Fruit fly (Drosophila melanogaster) whole organism, wandering third instar larva: Measurements from ENCODE around the gene CG12589.

Experiments
- CG32264 ChIP-seq: fragments of 200-800 bp; sonication (Bioruptor generic); optimal IDR thresholded peaks from 2 replicates; lab custom pipeline; 2016; ENCODE audit warnings: missing biosample characterization, missing genetic modification characterization
- Dfd ChIP-seq: fragments of >200 bp; optimal IDR thresholded peaks from 2 replicates; lab custom pipeline; 2017; ENCODE audit warnings: missing biosample characterization, missing genetic modification characterization
- Hr78 ChIP-seq: fragments of >200 bp; optimal IDR thresholded peaks from 2 replicates; lab custom pipeline; 2017; ENCODE audit warnings: missing biosample characterization, missing genetic modification characterization
- N ChIP-seq: fragments of >200 bp; optimal IDR thresholded peaks from 2 replicates; lab custom pipeline; 2018; ENCODE audit warnings: missing biosample characterization, missing external identifiers, missing genetic modification characterization
- OdsH ChIP-seq: fragments of 200-800 bp; sonication (Bioruptor generic); optimal IDR thresholded peaks from 2 replicates; lab custom pipeline; 2016; ENCODE audit warnings: missing biosample characterization, mild to moderate bottlenecking, missing genetic modification characterization
- Sp1 ChIP-seq: fragments of 200-800 bp; sonication (Bioruptor generic); optimal IDR thresholded peaks from 3 replicates; lab custom pipeline; 2019; ENCODE audit warnings: missing biosample characterization, mild to moderate bottlenecking, missing genetic modification characterization, moderate library complexity
- fru ChIP-seq: fragments of 200-800 bp; sonication (Bioruptor generic); optimal IDR thresholded peaks from 3 replicates; lab custom pipeline; 2016; ENCODE audit warnings: missing biosample characterization, mild to moderate bottlenecking, missing genetic modification characterization
- jim ChIP-seq: fragments of 175-275, 200-325 bp; sonication (Bioruptor generic); optimal IDR thresholded peaks from 2 replicates; lab custom pipeline; 2016; ENCODE audit warnings: missing biosample characterization, mild to moderate bottlenecking, missing genetic modification characterization
- lola ChIP-seq: fragments of >200 bp; optimal IDR thresholded peaks from 2 replicates; lab custom pipeline; 2017; ENCODE audit warnings: missing biosample characterization, missing genetic modification characterization
- pan ChIP-seq: fragments of >200 bp; optimal IDR thresholded peaks from 2 replicates; lab custom pipeline; 2017
- psq ChIP-seq: fragments of 200-800 bp; sonication (Bioruptor generic); optimal IDR thresholded peaks from 3 replicates; lab custom pipeline; 2017; ENCODE audit warnings: missing biosample characterization, mild to moderate bottlenecking, missing genetic modification characterization, moderate library complexity
- usp ChIP-seq: fragments of >200 bp; optimal IDR thresholded peaks from 2 replicates; lab custom pipeline; 2017; ENCODE audit warnings: missing biosample characterization, missing genetic modification characterization
- woc ChIP-seq: sonication (Bioruptor generic); optimal IDR thresholded peaks from 2 replicates; lab custom pipeline; 2016; ENCODE audit warnings: missing biosample characterization, mild to moderate bottlenecking, missing genetic modification characterization

DNA sequence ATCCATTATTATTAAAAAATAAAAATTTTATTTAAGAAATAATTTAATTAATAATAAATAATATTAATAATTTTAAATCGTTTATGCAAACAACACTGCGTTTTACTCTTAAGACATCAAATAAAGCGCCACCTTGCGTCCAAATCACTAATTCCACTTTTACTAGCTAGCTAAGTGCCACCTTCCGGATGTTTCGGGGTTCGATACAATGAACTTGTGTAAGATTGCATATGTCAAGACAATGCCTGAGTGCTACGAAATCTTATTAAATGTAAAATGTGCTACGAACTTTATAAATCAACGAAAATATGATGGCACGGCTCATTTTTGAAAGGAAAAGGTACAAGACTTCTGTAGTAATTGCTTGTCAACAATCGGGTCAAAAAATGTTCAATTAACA is 11.9 kb downstream of the CG12589 start:
- TF ChIP-seq woc (no peak), CG32264 (no peak), lola (GFP tag; lab: Kevin White, UChicago) (no peak), Hr78 (GFP tag; lab: Kevin White, UChicago) (no peak), fru (GFP tag; lab: Kevin White, UChicago) (peak; percentile 33), usp (GFP tag; lab: Kevin White, UChicago) (no peak), OdsH (GFP tag; lab: Kevin White, UChicago) (peak; percentile 26), pan (lab: Kevin White, UChicago) (no peak), psq (peak; percentile 34), Sp1 (GFP tag; lab: Kevin White, UChicago) (no peak), N (no peak), Dfd (GFP tag; lab: Kevin White, UChicago) (no peak), jim (GFP tag; lab: Kevin White, UChicago) (no peak)
